Fruit fly (Drosophila melanogaster): ENCODE results near the gene csw.

The csw gene

DNA sequence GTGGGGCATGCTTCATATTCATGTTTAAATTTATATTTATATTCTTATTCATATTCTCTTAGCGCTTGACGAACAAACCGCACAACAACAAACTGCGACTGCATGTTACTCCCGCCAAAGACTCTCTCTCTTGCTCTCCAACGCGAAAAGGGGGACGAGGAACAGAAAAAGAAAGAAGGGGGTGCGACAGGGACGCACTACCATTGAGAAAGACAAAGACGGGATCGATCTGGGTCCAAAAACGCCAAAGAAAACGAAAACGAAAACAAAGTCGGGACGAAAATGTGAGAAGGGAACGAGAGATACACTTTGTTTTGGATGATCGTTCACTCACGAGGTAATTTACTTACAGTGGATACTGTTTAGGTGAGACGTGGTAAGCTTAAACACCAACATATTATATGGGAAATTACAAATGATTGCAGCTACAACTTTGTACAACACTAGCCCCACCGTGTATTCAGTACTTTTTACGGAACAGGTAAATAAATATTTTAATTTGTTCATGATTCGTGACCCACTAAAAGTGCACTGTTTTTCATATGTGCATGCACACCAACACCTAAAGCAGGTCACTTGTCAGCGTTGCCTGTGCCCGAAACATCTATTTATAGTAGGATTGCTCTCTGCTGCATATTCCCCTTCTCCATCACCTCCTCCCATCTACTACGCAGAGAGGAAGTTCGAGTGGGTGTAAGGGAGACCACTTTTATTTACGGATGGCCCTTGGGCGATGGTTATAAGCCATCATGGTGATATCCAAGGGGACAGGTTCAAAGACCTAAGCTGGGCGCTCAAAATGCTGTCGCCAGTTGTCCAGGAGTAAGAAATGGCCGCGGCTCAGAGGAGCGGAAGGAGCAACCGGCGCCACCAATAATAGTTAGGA lies 27.9 kb downstream of the csw start (continued):
- no peak for TF ChIP-seq Doc3 (GFP tag; IDR thresholded peaks at IDR 0.05; ENCODE audit: partially characterized antibody)
- peak; percentile 96 for TF ChIP-seq grau (tag; optimal IDR thresholded peaks at IDR 0.05)
- TF ChIP-seq HLH54F (GFP tag; optimal IDR thresholded peaks at IDR 0.05), result no peak
- TF ChIP-seq Gsc (GFP tag; IDR thresholded peaks at IDR 0.05), result 0 out of 2 replicates have a peak, but pooled peaks have one; percentile 13
- TF ChIP-seq Fer3 (tag; optimal IDR thresholded peaks at IDR 0.05), result no peak
- no peak for TF ChIP-seq CG4282 (GFP tag; optimal IDR thresholded peaks at IDR 0.05)
- TF ChIP-seq nmo (GFP tag; optimal IDR thresholded peaks at IDR 0.05), result peak; percentile 37
- TF ChIP-seq CG4424 (GFP tag; optimal IDR thresholded peaks at IDR 0.05), result peak; percentile 50
- TF ChIP-seq sisA (GFP tag; IDR thresholded peaks at IDR 0.05), result peak; percentile 47; the same call in 1 of the 2 replicates
- TF ChIP-seq trem (tag; optimal IDR thresholded peaks at IDR 0.05), result no peak
- TF ChIP-seq Dfd (GFP tag; optimal IDR thresholded peaks at IDR 0.05), result no peak
- peak; percentile 50 for TF ChIP-seq CG31441 (GFP tag; IDR thresholded peaks at IDR 0.05)
- no peak for TF ChIP-seq CG14014 (GFP tag; IDR thresholded peaks at IDR 0.05)
- peak; percentile 12 for TF ChIP-seq CG30431 (GFP tag; optimal IDR thresholded peaks at IDR 0.05)
- TF ChIP-seq CG7372 (GFP tag; IDR thresholded peaks at IDR 0.05), result no peak
- peak; percentile 18 for TF ChIP-seq CG30403 (GFP tag; optimal IDR thresholded peaks at IDR 0.05)
- TF ChIP-seq Spps (tag; optimal IDR thresholded peaks at IDR 0.05), result no peak
- no peak for TF ChIP-seq CG15269 (tag; optimal IDR thresholded peaks at IDR 0.05)
- no peak for TF ChIP-seq CG43689 (GFP tag; IDR thresholded peaks at IDR 0.05)
- no peak for TF ChIP-seq CG15073 (GFP tag; optimal IDR thresholded peaks at IDR 0.05)
- no peak for TF ChIP-seq CG31224 (GFP tag; IDR thresholded peaks at IDR 0.05)
- no peak for TF ChIP-seq stc (GFP tag; IDR thresholded peaks at IDR 0.05)
- no peak for TF ChIP-seq CG3847 (GFP tag; IDR thresholded peaks at IDR 0.05)
- TF ChIP-seq CG4854 (GFP tag; optimal IDR thresholded peaks at IDR 0.05), result no peak
- no peak for TF ChIP-seq NK7.1 (GFP tag; optimal IDR thresholded peaks at IDR 0.05)
- no peak for TF ChIP-seq fd64A (GFP tag; optimal IDR thresholded peaks at IDR 0.05)
- no peak for TF ChIP-seq CG10959 (GFP tag; IDR thresholded peaks at IDR 0.05)
- TF ChIP-seq CG7963 (GFP tag; IDR thresholded peaks at IDR 0.05; ENCODE audit: partially characterized antibody), result no peak
- TF ChIP-seq sens-2 (GFP tag; IDR thresholded peaks at IDR 0.05), result no peak
- TF ChIP-seq wdn (GFP tag; IDR thresholded peaks at IDR 0.05), result no peak
- TF ChIP-seq B-H1 (GFP tag; IDR thresholded peaks at IDR 0.05), result no peak
- TF ChIP-seq Awh (GFP tag; IDR thresholded peaks at IDR 0.05), result no peak
- TF ChIP-seq dan (GFP tag; IDR thresholded peaks at IDR 0.05), result no peak
- TF ChIP-seq Med (GFP tag), result peak; percentile 84
- TF ChIP-seq tll (GFP tag; optimal IDR thresholded peaks at IDR 0.05), result no peak
- TF ChIP-seq lbe (GFP tag; optimal IDR thresholded peaks at IDR 0.05), result no peak
- TF ChIP-seq maf-S (GFP tag; optimal IDR thresholded peaks at IDR 0.05), result no peak
- no peak for TF ChIP-seq zen (tag; optimal IDR thresholded peaks at IDR 0.05)
- TF ChIP-seq MESR4 (GFP tag; optimal IDR thresholded peaks at IDR 0.05), result no peak
- peak; percentile 13 for TF ChIP-seq Asciz (GFP tag; optimal IDR thresholded peaks at IDR 0.05)
- peak; percentile 27 for TF ChIP-seq CG15696 (tag; optimal IDR thresholded peaks at IDR 0.05)
- TF ChIP-seq CG10147 (GFP tag; optimal IDR thresholded peaks at IDR 0.05), result no peak
- TF ChIP-seq Side (GFP tag; optimal IDR thresholded peaks at IDR 0.05), result no peak
- TF ChIP-seq Aef1 (GFP tag; IDR thresholded peaks at IDR 0.05), result no peak
- TF ChIP-seq Neu2 (GFP tag; optimal IDR thresholded peaks at IDR 0.05; ENCODE audit: borderline replicate concordance), result no peak
- peak; percentile 54 for TF ChIP-seq CG6689 (GFP tag; IDR thresholded peaks at IDR 0.05)
- TF ChIP-seq CG2875 (GFP tag; optimal IDR thresholded peaks at IDR 0.05), result peak; percentile 15
- TF ChIP-seq CG15514 (GFP tag; optimal IDR thresholded peaks at IDR 0.05), result no peak
- peak; percentile 47; the same call in 1 of the 2 replicates for TF ChIP-seq lmd (GFP tag; IDR thresholded peaks at IDR 0.05)

Data from whole organism, embryonic.